Worm (Caenorhabditis elegans) whole organism, L3 larva: Measurements from ENCODE around the gene F22E5.6.

Source experiments
- elt-1 ChIP-seq: fragments of 150-350 bp; optimal IDR thresholded peaks from 2 replicates; lab custom pipeline; 2014; ENCODE audit warnings: missing biosample characterization, missing genetic modification characterization
- elt-3 ChIP-seq, 3 experiments: fragments of 150-350 bp in 1 of 3; sonication (generic microtip) in 2 of 3; optimal IDR thresholded peaks; 2 replicates in 2 of 3; 4 replicates in 1 of 3; lab custom pipeline; 2014 to 2017; ENCODE audit warnings: missing biosample characterization in 3 of 3, missing genetic modification characterization in 3 of 3
- lin-39 ChIP-seq: fragments of 150-350 bp; optimal IDR thresholded peaks from 2 replicates; lab custom pipeline; 2018; ENCODE audit warnings: missing biosample characterization, missing genetic modification reagents, missing genetic modification characterization
- pha-4 ChIP-seq: fragments of 150-350 bp; optimal IDR thresholded peaks from 2 replicates; lab custom pipeline; 2014; ENCODE audit warnings: missing biosample characterization, missing genetic modification reagents, missing genetic modification characterization
- skn-1 ChIP-seq: fragments of 150-350 bp; optimal IDR thresholded peaks from 2 replicates; lab custom pipeline; 2014; ENCODE audit warnings: missing biosample characterization, missing genetic modification characterization
- snpc-4 ChIP-seq: fragments of 150-350 bp; optimal IDR thresholded peaks from 2 replicates; lab custom pipeline; 2014; ENCODE audit warnings: missing biosample characterization, missing genetic modification characterization
- unc-39 ChIP-seq: sonication (generic microtip); optimal IDR thresholded peaks from 4 replicates; lab custom pipeline; 2017; ENCODE audit warnings: missing biosample characterization, missing genetic modification characterization
- unc-62 ChIP-seq: fragments of 150-350 bp; sonication (generic microtip); optimal IDR thresholded peaks from 4 replicates; lab custom pipeline; 2014; ENCODE audit warnings: missing biosample characterization, missing genetic modification reagents, missing genetic modification characterization

DNA sequence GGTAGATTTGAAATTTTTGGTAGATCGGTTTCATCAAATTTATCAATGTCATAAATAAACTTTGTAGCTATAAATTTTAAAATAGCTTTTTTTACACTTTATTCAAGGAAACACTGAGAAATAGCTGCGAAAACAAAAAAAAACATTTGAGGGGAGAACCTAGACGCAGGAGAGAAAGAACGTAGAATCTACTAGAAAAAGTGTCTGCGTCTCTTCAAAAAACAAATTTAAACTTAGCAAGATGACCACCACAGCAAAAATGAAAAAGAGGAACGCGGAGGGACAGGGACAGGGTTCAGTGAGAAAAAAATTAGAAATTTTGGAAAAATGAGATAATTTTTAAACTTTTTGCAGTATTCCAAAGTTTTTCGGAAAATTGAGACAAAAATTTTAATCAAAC, 620 bp upstream of the F22E5.6 start:
- peak; percentile 43 for TF ChIP-seq pha-4
- no peak for TF ChIP-seq elt-3 (tag; optimal IDR thresholded peaks at IDR 0.05; lab: Kevin White, UChicago)
- no peak for TF ChIP-seq skn-1 (tag; lab: Kevin White, UChicago)
- TF ChIP-seq unc-39 (tag; lab: Kevin White, UChicago): no peak
- TF ChIP-seq unc-62 (GFP tag; lab: Kevin White, UChicago): no peak
- TF ChIP-seq snpc-4 (tag; lab: Kevin White, UChicago): peak; percentile 7
- TF ChIP-seq lin-39 (tag; lab: Kevin White, UChicago): no peak
- no peak for TF ChIP-seq elt-1
